Worm (Caenorhabditis elegans) whole organism, mixed stage, embryonic: ENCODE measurements around the gene F56F11.1.
"Not testable (repeated sequence)": the region's sequence is repeated elsewhere in the genome, so short reads cannot be mapped to it uniquely, and the experiment has no call there.

Experiments used
- elt-3 ChIP-seq: fragments of 150-350 bp; optimal IDR thresholded peaks from 2 replicates; lab custom pipeline; 2014; ENCODE audit warnings: missing biosample characterization, missing genetic modification characterization
- flh-1 ChIP-seq: fragments of 200-800 bp; sonication (Bioruptor generic); optimal IDR thresholded peaks from 2 replicates; lab custom pipeline; 2018; ENCODE audit warnings: mild to moderate bottlenecking, missing genetic modification characterization, moderate library complexity, missing compliant biosample characterization
- nhr-237 ChIP-seq: fragments of 150-350 bp; optimal IDR thresholded peaks from 2 replicates; lab custom pipeline; 2014; ENCODE audit warnings: missing biosample characterization, missing genetic modification characterization
- nhr-28 ChIP-seq: fragments of 150-350 bp; optimal IDR thresholded peaks from 2 replicates; lab custom pipeline; 2014; ENCODE audit warnings: missing biosample characterization, missing genetic modification characterization
- pha-4 ChIP-seq: fragments of 150-350 bp; optimal IDR thresholded peaks from 2 replicates; lab custom pipeline; 2018; ENCODE audit warnings: missing biosample characterization, missing genetic modification reagents, missing genetic modification characterization
- ztf-11 ChIP-seq: fragments of 150-350 bp; optimal IDR thresholded peaks from 2 replicates; lab custom pipeline; 2014; ENCODE audit warnings: missing biosample characterization, missing genetic modification characterization

DNA sequence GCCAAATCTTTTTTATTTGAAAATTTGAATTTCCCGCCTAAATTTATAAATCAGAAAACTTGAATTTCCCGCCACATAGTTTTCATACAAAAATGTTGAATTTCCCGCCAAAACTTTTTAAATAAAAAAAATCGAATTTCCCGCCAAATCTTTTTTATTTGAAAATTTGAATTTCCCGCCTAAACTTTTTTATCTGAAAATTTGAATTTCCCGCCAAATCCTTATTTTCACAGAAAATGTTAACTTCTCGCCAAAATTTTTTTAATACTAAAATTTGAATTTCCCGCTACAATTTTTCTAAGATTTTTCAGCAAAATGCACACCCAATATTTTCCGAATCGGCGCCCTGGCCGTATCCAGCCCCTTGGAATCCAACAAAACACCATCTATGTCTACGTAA is 9.6 kb upstream of the F56F11.1 start, which contains the start of gene F56F11.2:
- TF ChIP-seq nhr-237 (tag; lab: Kevin White, UChicago); nhr-28 (tag; lab: Kevin White, UChicago); pha-4 (tag; lab: Kevin White, UChicago); flh-1 (GFP tag; lab: Kevin White, UChicago); elt-3; ztf-11 (tag; lab: Kevin White, UChicago): not testable (repeated sequence)
